Worm (Caenorhabditis elegans) whole organism, L2 larva: Measurements from ENCODE around the gene F56C3.4.

Experiments
- R02D3.7 ChIP-seq: fragments of 150-350 bp; optimal IDR thresholded peaks from 2 replicates; lab custom pipeline; 2014; ENCODE audit warnings: missing biosample characterization, missing genetic modification characterization
- Y55F3AM.14 ChIP-seq: fragments of 200-800 bp; sonication (Bioruptor generic); optimal IDR thresholded peaks from 2 replicates; lab custom pipeline; 2018; ENCODE audit warnings: mild to moderate bottlenecking, missing genetic modification characterization, missing compliant biosample characterization
- ceh-16 ChIP-seq: fragments of 150-350 bp; optimal IDR thresholded peaks from 2 replicates; lab custom pipeline; 2014; ENCODE audit warnings: missing biosample characterization, missing genetic modification characterization
- lin-39 ChIP-seq: fragments of 150-350 bp; optimal IDR thresholded peaks from 2 replicates; lab custom pipeline; 2014; ENCODE audit warnings: missing biosample characterization, missing genetic modification reagents, missing genetic modification characterization
- sem-4 ChIP-seq: fragments of 150-350 bp; optimal IDR thresholded peaks from 2 replicates; lab custom pipeline; 2014; ENCODE audit warnings: missing biosample characterization, missing genetic modification reagents, missing genetic modification characterization
- unc-62 ChIP-seq: fragments of 150-350 bp; optimal IDR thresholded peaks from 2 replicates; lab custom pipeline; 2014; ENCODE audit warnings: missing biosample characterization, missing genetic modification reagents, missing genetic modification characterization

DNA sequence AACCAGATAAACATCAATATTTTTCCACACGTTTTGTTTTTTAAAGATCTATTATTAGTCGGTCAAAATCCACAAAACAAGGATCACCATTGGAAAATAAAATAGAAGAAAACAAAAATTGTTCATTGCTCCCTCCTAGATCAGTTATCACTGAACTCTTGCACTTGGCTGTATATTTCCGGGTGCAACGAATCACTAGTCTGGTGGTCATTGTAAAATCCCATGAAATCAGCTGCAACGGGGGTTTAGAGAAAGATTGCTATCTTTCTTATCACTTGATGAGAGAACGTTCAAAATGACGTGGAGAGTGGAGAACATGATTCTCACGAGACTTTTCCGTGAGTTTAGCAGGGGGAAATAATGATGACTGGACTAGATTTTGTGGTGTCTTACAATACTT lies 35.3 kb upstream of the F56C3.4 start:
- TF ChIP-seq sem-4 (tag; lab: Kevin White, UChicago), result no peak
- no peak for TF ChIP-seq lin-39 (tag; lab: Kevin White, UChicago)
- TF ChIP-seq R02D3.7 (tag; lab: Kevin White, UChicago), result no peak
- no peak for TF ChIP-seq ceh-16 (tag; lab: Kevin White, UChicago)
- TF ChIP-seq unc-62 (GFP tag; lab: Kevin White, UChicago), result no peak
- no peak for TF ChIP-seq Y55F3AM.14 (GFP tag; lab: Kevin White, UChicago)
